Fruit fly (Drosophila melanogaster): ENCODE data around the gene Adsl.
A peak's percentile ranks its signal among the peaks of the same experiment; 100 is the strongest.
"Not testable (repeated sequence)": the region's sequence is repeated elsewhere in the genome, so short reads cannot be mapped to it uniquely, and the experiment has no call there.

The Adsl gene

dm6 chr3R:16996059-16996959, 24.6 kb downstream of the Adsl start, which contains the start of the genes EMC2A and CG3534:
Gene EMC2A, minus strand, starts transcription at chr3R:16996071.
Gene CG3534, plus strand, starts transcription at chr3R:16996446.
- TF ChIP-seq CG8159 (tag; optimal IDR thresholded peaks at IDR 0.05) (peak; percentile 26), CG4496 (GFP tag; IDR thresholded peaks at IDR 0.05) (0 out of 3 replicates have a peak, but pooled peaks have one; percentile 9), CG9948 (tag; optimal IDR thresholded peaks at IDR 0.05) (peak; percentile 3), CG8301 (tag; optimal IDR thresholded peaks at IDR 0.05) (no peak), Snoo (tag; optimal IDR thresholded peaks at IDR 0.05) (peak; percentile 26), CG10348 (GFP tag; IDR thresholded peaks at IDR 0.05) (no peak), CG17806 (tag; optimal IDR thresholded peaks at IDR 0.05) (no peak), CG12605 (GFP tag; IDR thresholded peaks at IDR 0.05) (no peak)

DNA sequence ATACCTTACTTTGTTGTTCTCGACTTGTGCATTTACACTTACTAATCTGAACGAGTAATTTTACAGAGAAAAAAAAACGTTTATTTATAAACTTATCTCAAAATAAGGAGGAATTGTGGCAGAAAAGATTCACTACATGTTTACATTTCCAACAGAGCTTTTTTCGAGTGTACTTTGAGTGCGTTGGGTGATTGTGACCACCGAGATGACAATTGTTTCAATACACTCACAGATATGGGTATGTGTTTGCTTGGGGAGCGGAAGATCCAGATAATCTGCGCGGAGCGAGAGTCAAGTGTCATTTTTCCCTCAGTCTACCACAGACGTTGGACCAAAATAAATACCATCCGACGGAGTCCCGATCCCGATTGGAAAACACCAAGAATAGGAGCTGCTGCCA, 28.2 kb downstream of the Adsl start, which contains the start of gene CG31274:
Gene CG31274, plus strand, starts transcription at position 301 of the 400 bp plus-strand sequence.
- not testable (repeated sequence) for TF ChIP-seq D1 (tag; optimal IDR thresholded peaks at IDR 0.05); CG32121 (GFP tag; IDR thresholded peaks at IDR 0.05); Pif1A (GFP tag; optimal IDR thresholded peaks at IDR 0.05)

- no peak for TF ChIP-seq CG14655 (GFP tag; optimal IDR thresholded peaks at IDR 0.05)
- TF ChIP-seq CG8159 (tag; optimal IDR thresholded peaks at IDR 0.05), result peak; percentile 8
- TF ChIP-seq CG17806 (tag; optimal IDR thresholded peaks at IDR 0.05), result peak; percentile 18
- TF ChIP-seq CG10348 (GFP tag; IDR thresholded peaks at IDR 0.05), result no peak
- peak; percentile 39 for TF ChIP-seq Pif1A (GFP tag; optimal IDR thresholded peaks at IDR 0.05)
- TF ChIP-seq rn (GFP tag; IDR thresholded peaks at IDR 0.05), result no peak
- no peak for TF ChIP-seq D1 (tag; optimal IDR thresholded peaks at IDR 0.05)
Measured at dm6 chr3R:16991781-16992180, 29.1 kb downstream of the Adsl start, which contains the start of gene EMC2B. Gene EMC2B, minus strand, starts transcription at chr3R:16991878.

DNA sequence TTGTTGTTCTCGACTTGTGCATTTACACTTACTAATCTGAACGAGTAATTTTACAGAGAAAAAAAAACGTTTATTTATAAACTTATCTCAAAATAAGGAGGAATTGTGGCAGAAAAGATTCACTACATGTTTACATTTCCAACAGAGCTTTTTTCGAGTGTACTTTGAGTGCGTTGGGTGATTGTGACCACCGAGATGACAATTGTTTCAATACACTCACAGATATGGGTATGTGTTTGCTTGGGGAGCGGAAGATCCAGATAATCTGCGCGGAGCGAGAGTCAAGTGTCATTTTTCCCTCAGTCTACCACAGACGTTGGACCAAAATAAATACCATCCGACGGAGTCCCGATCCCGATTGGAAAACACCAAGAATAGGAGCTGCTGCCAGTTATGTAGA, 32.4 kb downstream of the Adsl start, which contains the start of gene MESK4:
Gene MESK4, plus strand, starts transcription at position 301 of the 400 bp plus-strand sequence.
- not testable (repeated sequence) for TF ChIP-seq CG10348 (GFP tag; IDR thresholded peaks at IDR 0.05); Ets98B (GFP tag; IDR thresholded peaks at IDR 0.05); CG9948 (tag; optimal IDR thresholded peaks at IDR 0.05)

dm6 chr3R:16987924-16988298, 33.0 kb downstream of the Adsl start:
- no peak for TF ChIP-seq Ets98B (GFP tag; IDR thresholded peaks at IDR 0.05)
- TF ChIP-seq CG9948 (tag; optimal IDR thresholded peaks at IDR 0.05), result peak; percentile 14
- TF ChIP-seq CG15710 (tag; optimal IDR thresholded peaks at IDR 0.05), result no peak
- no peak for TF ChIP-seq fd96Ca (GFP tag; IDR thresholded peaks at IDR 0.05)
- no peak for TF ChIP-seq Pif1A (GFP tag; optimal IDR thresholded peaks at IDR 0.05)
- TF ChIP-seq CG14655 (GFP tag; optimal IDR thresholded peaks at IDR 0.05), result peak; percentile 7
- TF ChIP-seq CG13204 (GFP tag; optimal IDR thresholded peaks at IDR 0.05), result no peak

- no peak for TF ChIP-seq Pif1B (GFP tag; optimal IDR thresholded peaks at IDR 0.05)
- TF ChIP-seq Pif1A (GFP tag; optimal IDR thresholded peaks at IDR 0.05), result no peak
- no peak for TF ChIP-seq CG17806 (tag; optimal IDR thresholded peaks at IDR 0.05)
- no peak for TF ChIP-seq CG8159 (tag; optimal IDR thresholded peaks at IDR 0.05)
- 0 out of 2 replicates have a peak, but pooled peaks have one; percentile 12 for TF ChIP-seq CG10348 (GFP tag; IDR thresholded peaks at IDR 0.05)
- no peak for TF ChIP-seq rn (GFP tag; IDR thresholded peaks at IDR 0.05)
- 0 out of 3 replicates have a peak, but pooled peaks have one; percentile 18 for TF ChIP-seq fd96Ca (GFP tag; IDR thresholded peaks at IDR 0.05)
- no peak for TF ChIP-seq CG15710 (tag; optimal IDR thresholded peaks at IDR 0.05)
- no peak for TF ChIP-seq CG32121 (GFP tag; IDR thresholded peaks at IDR 0.05)
- peak; percentile 87 for TF ChIP-seq CG13204 (GFP tag; optimal IDR thresholded peaks at IDR 0.05)
- no peak for TF ChIP-seq Ets98B (GFP tag; IDR thresholded peaks at IDR 0.05)
- TF ChIP-seq CG4496 (GFP tag; IDR thresholded peaks at IDR 0.05), result no peak
- TF ChIP-seq CG34367 (tag; optimal IDR thresholded peaks at IDR 0.05), result no peak
- no peak for TF ChIP-seq gl (tag; optimal IDR thresholded peaks at IDR 0.05)
- no peak for TF ChIP-seq EcR (GFP tag; optimal IDR thresholded peaks at IDR 0.05)
- no peak for TF ChIP-seq CG12605 (GFP tag; IDR thresholded peaks at IDR 0.05)
- no peak for TF ChIP-seq CG9948 (tag; optimal IDR thresholded peaks at IDR 0.05)
- TF ChIP-seq D1 (tag; optimal IDR thresholded peaks at IDR 0.05), result no peak
- TF ChIP-seq Snoo (tag; optimal IDR thresholded peaks at IDR 0.05), result no peak
- TF ChIP-seq CG14655 (GFP tag; optimal IDR thresholded peaks at IDR 0.05), result peak; percentile 5
Measured at dm6 chr3R:16987220-16987923, 33.5 kb downstream of the Adsl start, which contains the start of gene CG18622. Gene CG18622, minus strand, starts transcription at chr3R:16987732.
